Worm (Caenorhabditis elegans): ENCODE data around the gene C14C6.5.

- TF ChIP-seq ama-1 (optimal IDR thresholded peaks at IDR 0.05) = no peak
- TF ChIP-seq flt-1 (GFP tag; IDR thresholded peaks at IDR 0.05) = no peak
- TF ChIP-seq sea-1 (GFP tag; conservative IDR thresholded peaks at IDR 0.05) = no peak
- TF ChIP-seq pes-1 (GFP tag; IDR thresholded peaks at IDR 0.05) = no peak
- no peak for TF ChIP-seq F13C5.2 (tag; optimal IDR thresholded peaks at IDR 0.05)
- TF ChIP-seq tbx-37 (GFP tag; conservative IDR thresholded peaks at IDR 0.05) = no peak
- no peak for TF ChIP-seq ceh-36 (tag; optimal IDR thresholded peaks at IDR 0.05)
- no peak for TF ChIP-seq scrt-1 (GFP tag; IDR thresholded peaks at IDR 0.05)
- TF ChIP-seq tra-4 (tag; optimal IDR thresholded peaks at IDR 0.05) = no peak
- no peak for TF ChIP-seq hmg-4 (GFP tag; optimal IDR thresholded peaks at IDR 0.05)
- no peak for TF ChIP-seq ceh-13 (GFP tag; optimal IDR thresholded peaks at IDR 0.05)
- no peak for TF ChIP-seq tbx-11 (GFP tag; IDR thresholded peaks at IDR 0.05)
- no peak for TF ChIP-seq B0310.2 (tag; optimal IDR thresholded peaks at IDR 0.05)
These were observed 12.4 kb upstream of the C14C6.5 start, which contains the start of gene lipl-3 for ce11 chrV:524058-524457.
